Fruit fly (Drosophila melanogaster): ENCODE measurements around the gene chrb.

Gene chrb

dm6 chr3L:11547302-11547994 lies 60.1 kb downstream of the chrb start:
- TF ChIP-seq Hr78 (GFP tag; optimal IDR thresholded peaks at IDR 0.05) (no peak), sv (GFP tag; optimal IDR thresholded peaks at IDR 0.05) (no peak), Jra (GFP tag; optimal IDR thresholded peaks at IDR 0.05) (no peak), Vsx2 (GFP tag; optimal IDR thresholded peaks at IDR 0.05; ENCODE audit: partially characterized antibody) (no peak)

DNA sequence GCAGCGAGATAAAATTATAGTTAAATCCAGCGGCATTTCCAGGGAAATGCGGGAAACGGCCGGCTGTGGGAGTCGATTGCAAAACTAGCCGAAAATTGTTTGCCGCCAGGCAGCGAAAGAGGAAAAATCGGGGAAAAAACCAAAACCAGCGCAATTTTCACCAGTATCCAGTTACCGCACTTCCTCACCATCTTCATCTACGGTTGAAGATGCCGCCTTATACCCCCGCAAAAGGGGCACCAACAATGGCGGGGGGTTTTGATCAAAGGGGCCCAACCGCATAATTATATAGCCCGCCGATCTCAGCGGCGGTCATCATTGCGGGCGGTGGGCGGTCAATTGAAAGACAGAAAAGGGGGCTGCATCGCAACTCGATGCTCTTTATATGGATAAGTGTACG lies 60.7 kb downstream of the chrb start:
- TF ChIP-seq Dif (GFP tag; optimal IDR thresholded peaks at IDR 0.05; ENCODE audit: partially characterized antibody) (no peak), HLH106 (tag; optimal IDR thresholded peaks at IDR 0.05) (no peak), psq (GFP tag; optimal IDR thresholded peaks at IDR 0.05) (no peak), Dfd (GFP tag; optimal IDR thresholded peaks at IDR 0.05) (no peak), Hr78 (GFP tag; optimal IDR thresholded peaks at IDR 0.05) (no peak), h (GFP tag; optimal IDR thresholded peaks at IDR 0.05) (no peak)
